Worm (Caenorhabditis elegans) whole organism, late embryonic: ENCODE measurements around the gene nhr-285.
"Not testable (repeated sequence)": the region's sequence is repeated elsewhere in the genome, so short reads cannot be mapped to it uniquely, and the experiment has no call there.

Source experiments
- ceh-18 ChIP-seq: sonication (generic microtip); optimal IDR thresholded peaks from 2 replicates; lab custom pipeline; 2016; ENCODE audit warnings: missing genetic modification characterization, missing compliant biosample characterization
- fkh-10 ChIP-seq: fragments of 150-350 bp; optimal IDR thresholded peaks from 2 replicates; lab custom pipeline; 2014; ENCODE audit warnings: missing biosample characterization, missing genetic modification reagents, missing genetic modification characterization
- lim-6 ChIP-seq: sonication (generic microtip); optimal IDR thresholded peaks from 2 replicates; lab custom pipeline; 2016; ENCODE audit warnings: missing genetic modification characterization, missing compliant biosample characterization
- lin-11 ChIP-seq: fragments of 200-800 bp; sonication (Bioruptor generic); optimal IDR thresholded peaks from 2 replicates; lab custom pipeline; 2018; ENCODE audit warnings: mild to moderate bottlenecking, missing genetic modification characterization, missing compliant biosample characterization
- pqm-1 ChIP-seq: sonication (generic microtip); optimal IDR thresholded peaks from 2 replicates; lab custom pipeline; 2016; ENCODE audit warnings: missing genetic modification characterization, missing compliant biosample characterization
- sox-4 ChIP-seq: sonication (generic microtip); optimal IDR thresholded peaks from 2 replicates; lab custom pipeline; 2017; ENCODE audit warnings: mild to moderate bottlenecking, missing genetic modification characterization, inconsistent platforms, missing compliant biosample characterization

- not testable (repeated sequence) for TF ChIP-seq lin-11 (tag; lab: Kevin White, UChicago); fkh-10; pqm-1 (tag; lab: Kevin White, UChicago); ceh-18 (tag; lab: Kevin White, UChicago); sox-4 (tag; lab: Kevin White, UChicago); lim-6 (tag; lab: Kevin White, UChicago)
Measured at ce11 chrV:15803748-15804147, 24.7 kb upstream of the nhr-285 start, which contains the start of gene T26E4.18.
